Worm (Caenorhabditis elegans) whole organism, L4 larva: ENCODE data around the gene ZK177.12.
A peak's percentile ranks its signal among the peaks of the same experiment; 100 is the strongest.

Source experiments
- cey-2 ChIP-seq: sonication (generic microtip); optimal IDR thresholded peaks from 3 replicates; lab custom pipeline; 2017; ENCODE audit warnings: missing genetic modification characterization, mild to moderate bottlenecking, missing compliant biosample characterization, antibody characterized with exemption, borderline replicate concordance; ENCODE audit not compliant: insufficient read depth
- egl-27 ChIP-seq: sonication (generic microtip); optimal IDR thresholded peaks from 3 replicates; lab custom pipeline; 2017; ENCODE audit warnings: missing biosample characterization, missing genetic modification reagents, missing genetic modification characterization
- fkh-10 ChIP-seq: fragments of 150-350 bp; optimal IDR thresholded peaks from 2 replicates; lab custom pipeline; 2014; ENCODE audit warnings: missing biosample characterization, missing genetic modification reagents, missing genetic modification characterization
- nhr-11 ChIP-seq: fragments of 150-350 bp; optimal IDR thresholded peaks from 2 replicates; lab custom pipeline; 2014; ENCODE audit warnings: missing biosample characterization, missing genetic modification characterization
- nhr-237 ChIP-seq: sonication (generic microtip); optimal IDR thresholded peaks from 2 replicates; lab custom pipeline; 2017; ENCODE audit warnings: missing biosample characterization, missing genetic modification characterization
- nhr-25 ChIP-seq: sonication (generic microtip); optimal IDR thresholded peaks from 2 replicates; lab custom pipeline; 2017; ENCODE audit warnings: missing genetic modification characterization, mild to moderate bottlenecking, missing compliant biosample characterization, antibody characterized with exemption, moderate library complexity, borderline replicate concordance; ENCODE audit not compliant: insufficient read depth
- pqm-1 ChIP-seq: sonication (generic microtip); optimal IDR thresholded peaks from 2 replicates; lab custom pipeline; 2017; ENCODE audit warnings: missing biosample characterization, missing genetic modification characterization
- spr-1 ChIP-seq: sonication (generic microtip); optimal IDR thresholded peaks from 2 replicates; lab custom pipeline; 2016; ENCODE audit warnings: mild to moderate bottlenecking, missing genetic modification characterization, missing compliant biosample characterization
- unc-130 ChIP-seq: sonication (generic microtip); optimal IDR thresholded peaks from 2 replicates; lab custom pipeline; 2016; ENCODE audit warnings: missing genetic modification reagents, missing genetic modification characterization, missing compliant biosample characterization

DNA sequence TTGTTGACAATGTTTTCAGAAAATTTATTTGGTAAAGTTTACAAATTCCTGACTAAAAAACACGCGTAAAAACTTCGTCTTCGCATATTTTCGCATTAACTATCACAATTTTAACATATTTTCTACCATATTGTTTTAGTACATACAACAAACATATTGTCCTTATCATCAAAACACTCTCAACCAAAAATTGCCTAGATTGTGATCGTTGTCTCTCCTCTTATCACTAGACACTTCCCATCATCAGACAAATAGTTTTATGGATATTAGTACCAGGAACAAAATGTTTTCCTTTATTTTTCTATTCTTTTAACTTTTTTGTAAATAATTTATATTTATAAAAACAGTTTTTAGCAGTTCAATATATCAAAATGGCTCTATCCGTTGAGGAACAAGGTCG is 39.9 kb downstream of the ZK177.12 start, which contains the start of gene C17C3.3:
- TF ChIP-seq cey-2 (tag; lab: Kevin White, UChicago) (no peak), fkh-10 (GFP tag; lab: Kevin White, UChicago) (no peak), egl-27 (tag; lab: Kevin White, UChicago) (no peak), unc-130 (GFP tag; lab: Kevin White, UChicago) (no peak), pqm-1 (tag; lab: Kevin White, UChicago) (peak; percentile 58), nhr-11 (tag; lab: Kevin White, UChicago) (no peak), nhr-237 (tag; lab: Kevin White, UChicago) (no peak), nhr-25 (no peak), spr-1 (tag; lab: Kevin White, UChicago) (no peak)
